Worm (Caenorhabditis elegans): ENCODE data around the gene srx-116.

ce11 chrV:12667926-12668325 lies 2.8 kb upstream of the srx-116 start, which contains the start of gene W05B10.4:
- TF ChIP-seq skn-1 (tag; optimal IDR thresholded peaks at IDR 0.05) (no peak), lir-3 (tag; optimal IDR thresholded peaks at IDR 0.05) (no peak), nhr-28 (tag; optimal IDR thresholded peaks at IDR 0.05) (no peak), ctbp-1 (GFP tag; IDR thresholded peaks at IDR 0.05) (no peak), pha-4 (GFP tag; IDR thresholded peaks at IDR 0.05) (no peak), pha-4 (tag; optimal IDR thresholded peaks at IDR 0.05) (no peak), snpc-4 (tag; optimal IDR thresholded peaks at IDR 0.05) (no peak), nhr-76 (tag; optimal IDR thresholded peaks at IDR 0.05) (no peak)

Measured in whole organism, L4 larva.